Fruit fly (Drosophila melanogaster) whole organism, embryonic: ENCODE data around the gene Gld2.
A peak's percentile ranks its signal among the peaks of the same experiment; 100 is the strongest.

Source experiments
- Bgb ChIP-seq: fragments of 200-800 bp; sonication (Bioruptor generic); IDR thresholded peaks from 2 replicates; pipeline ENCODE4 v1.3.6; 2022; ENCODE audit warnings: missing biosample characterization, missing genetic modification characterization; ENCODE audit not compliant: partially characterized antibody
- BtbVII ChIP-seq: fragments of 200-800 bp; sonication (Bioruptor generic); optimal IDR thresholded peaks from 3 replicates; lab custom pipeline; 2017; ENCODE audit warnings: missing biosample characterization, mild to moderate bottlenecking, missing genetic modification characterization
- CG1233 ChIP-seq: fragments of 200-800 bp; sonication (Bioruptor generic); optimal IDR thresholded peaks from 4 replicates; lab custom pipeline; 2018; ENCODE audit warnings: missing biosample characterization, mild to moderate bottlenecking, missing genetic modification characterization
- CG13624 ChIP-seq: fragments of 200-800 bp; sonication (Bioruptor generic); optimal IDR thresholded peaks from 2 replicates; lab custom pipeline; 2016; ENCODE audit warnings: missing biosample characterization, missing genetic modification characterization
- CG14441 ChIP-seq: fragments of 200-800 bp; sonication (Bioruptor generic); IDR thresholded peaks from 2 replicates; pipeline ENCODE4 v1.3.6; 2022; ENCODE audit warnings: missing biosample characterization, missing genetic modification characterization
- CG15073 ChIP-seq: fragments of 200-800 bp; sonication (Bioruptor generic); optimal IDR thresholded peaks from 2 replicates; lab custom pipeline; 2016; ENCODE audit warnings: missing biosample characterization, missing genetic modification characterization
- CG16863 ChIP-seq: fragments of 200-800 bp; sonication (Bioruptor generic); optimal IDR thresholded peaks from 3 replicates; lab custom pipeline; 2016; ENCODE audit warnings: missing biosample characterization, missing genetic modification characterization
- CG17359 ChIP-seq: fragments of 200-800 bp; sonication (Bioruptor generic); optimal IDR thresholded peaks from 3 replicates; lab custom pipeline; 2018; ENCODE audit warnings: missing biosample characterization, mild to moderate bottlenecking, missing genetic modification characterization, moderate library complexity
- CG17612 ChIP-seq: fragments of 200-800 bp; sonication (Bioruptor generic); IDR thresholded peaks from 2 replicates; pipeline ENCODE4 v1.3.6; 2022; ENCODE audit warnings: missing biosample characterization, missing genetic modification characterization
- CG18764 ChIP-seq: fragments of 200-800 bp; sonication (Bioruptor generic); optimal IDR thresholded peaks from 3 replicates; lab custom pipeline; 2016; ENCODE audit warnings: missing biosample characterization, missing genetic modification characterization
- CG2129 ChIP-seq: fragments of 200-800 bp; sonication (Bioruptor generic); IDR thresholded peaks from 2 replicates; pipeline ENCODE4 v1.3.6; 2022; ENCODE audit warnings: missing biosample characterization, missing genetic modification characterization; ENCODE audit not compliant: partially characterized antibody
- CG3065 ChIP-seq: fragments of 200-800 bp; sonication (Bioruptor generic); optimal IDR thresholded peaks from 2 replicates; lab custom pipeline; 2016; ENCODE audit warnings: missing biosample characterization, missing genetic modification characterization
- CG3281 ChIP-seq: fragments of 200-800 bp; sonication (Bioruptor generic); optimal IDR thresholded peaks from 3 replicates; lab custom pipeline; 2017; ENCODE audit warnings: missing biosample characterization, mild to moderate bottlenecking, missing genetic modification characterization
- CG5245 ChIP-seq: fragments of 200-800 bp; sonication (Bioruptor generic); optimal IDR thresholded peaks from 3 replicates; lab custom pipeline; 2016; ENCODE audit warnings: missing biosample characterization, missing genetic modification characterization
- CG6689 ChIP-seq: fragments of 200-800 bp; sonication (Bioruptor generic); IDR thresholded peaks from 2 replicates; pipeline ENCODE4 v1.3.6; 2022; ENCODE audit warnings: missing biosample characterization, missing genetic modification characterization
- CG7271 ChIP-seq: fragments of 200-800 bp; sonication (Bioruptor generic); optimal IDR thresholded peaks from 2 replicates; lab custom pipeline; 2018; ENCODE audit warnings: missing biosample characterization, mild to moderate bottlenecking, missing genetic modification characterization, moderate library complexity
- CG7556 ChIP-seq: fragments of 200-800 bp; sonication (Bioruptor generic); optimal IDR thresholded peaks from 2 replicates; lab custom pipeline; 2017; ENCODE audit warnings: missing biosample characterization, mild to moderate bottlenecking, missing genetic modification characterization
- CG8388 ChIP-seq: fragments of 200-800 bp; sonication (Bioruptor generic); optimal IDR thresholded peaks from 2 replicates; lab custom pipeline; 2019; ENCODE audit warnings: missing biosample characterization, mild to moderate bottlenecking, missing genetic modification characterization, moderate library complexity
- Deaf1 ChIP-seq: fragments of 200-800 bp; optimal IDR thresholded peaks from 3 replicates; lab custom pipeline; 2019; ENCODE audit warnings: missing biosample characterization, mild to moderate bottlenecking, missing genetic modification characterization, moderate library complexity
- Dip2 ChIP-seq: fragments of 200-800 bp; sonication (Bioruptor generic); IDR thresholded peaks from 2 replicates; pipeline ENCODE4 v1.3.6; 2022; ENCODE audit warnings: missing biosample characterization, missing genetic modification characterization
- E2f1 ChIP-seq: fragments of 200-800 bp; sonication (Bioruptor generic); IDR thresholded peaks from 2 replicates; pipeline ENCODE4 v1.3.6; 2022; ENCODE audit warnings: missing biosample characterization, missing genetic modification characterization
- HLH54F ChIP-seq: fragments of 200-800 bp; sonication (Bioruptor generic); optimal IDR thresholded peaks from 3 replicates; lab custom pipeline; 2016; ENCODE audit warnings: missing biosample characterization, missing genetic modification characterization
- Hey ChIP-seq: fragments of 200-800 bp; sonication (Bioruptor generic); optimal IDR thresholded peaks from 3 replicates; lab custom pipeline; 2018; ENCODE audit warnings: missing biosample characterization, mild to moderate bottlenecking, missing genetic modification characterization
- HmgD ChIP-seq: fragments of 200-800 bp; sonication (Bioruptor generic); optimal IDR thresholded peaks from 3 replicates; lab custom pipeline; 2016; ENCODE audit warnings: missing biosample characterization, missing genetic modification characterization
- Hsf ChIP-seq: fragments of 200-800 bp; sonication (Bioruptor generic); optimal IDR thresholded peaks from 3 replicates; lab custom pipeline; 2016; ENCODE audit warnings: missing biosample characterization, missing genetic modification characterization
- Kr ChIP-seq: fragments of 200-800 bp; sonication (Bioruptor generic); optimal IDR thresholded peaks from 2 replicates; lab custom pipeline; 2017; ENCODE audit warnings: missing biosample characterization, mild to moderate bottlenecking, missing genetic modification characterization
- Lim3 ChIP-seq: fragments of 200-800 bp; sonication (Bioruptor generic); IDR thresholded peaks from 2 replicates; pipeline ENCODE4 v1.3.6; 2022; ENCODE audit warnings: missing biosample characterization, missing genetic modification characterization
- Lpt ChIP-seq: fragments of >200 bp; optimal IDR thresholded peaks from 2 replicates; lab custom pipeline; 2018; ENCODE audit warnings: missing biosample characterization, missing genetic modification characterization
- MESR4 ChIP-seq: fragments of 200-800 bp; sonication (Bioruptor generic); optimal IDR thresholded peaks from 2 replicates; lab custom pipeline; 2018; ENCODE audit warnings: missing biosample characterization, mild to moderate bottlenecking, missing genetic modification characterization, moderate library complexity
- Mad ChIP-seq: fragments of 200-800 bp; sonication (Bioruptor generic); optimal IDR thresholded peaks from 2 replicates; lab custom pipeline; 2016; ENCODE audit warnings: missing biosample characterization, missing genetic modification characterization
- NK7.1 ChIP-seq: fragments of 200-800 bp; sonication (Bioruptor generic); optimal IDR thresholded peaks from 3 replicates; lab custom pipeline; 2016; ENCODE audit warnings: missing biosample characterization, missing genetic modification characterization
- NfI ChIP-seq: fragments of 200-800 bp; sonication (Bioruptor generic); optimal IDR thresholded peaks from 3 replicates; lab custom pipeline; 2018; ENCODE audit warnings: missing biosample characterization, mild to moderate bottlenecking, missing genetic modification characterization, moderate library complexity
- Side ChIP-seq: fragments of 200-800 bp; sonication (Bioruptor generic); optimal IDR thresholded peaks from 2 replicates; lab custom pipeline; 2016; ENCODE audit warnings: missing biosample characterization, missing genetic modification characterization
- Sry-β ChIP-seq: fragments of 200-800 bp; sonication (Bioruptor generic); optimal IDR thresholded peaks from 2 replicates; lab custom pipeline; 2018; ENCODE audit warnings: missing biosample characterization, mild to moderate bottlenecking, missing genetic modification characterization, moderate library complexity
- aop ChIP-seq: fragments of 200-800 bp; sonication (Bioruptor generic); IDR thresholded peaks from 2 replicates; pipeline ENCODE4 v1.3.6; 2022; ENCODE audit warnings: missing biosample characterization, missing genetic modification characterization
- dmrt11E ChIP-seq: fragments of 200-800 bp; sonication (Bioruptor generic); optimal IDR thresholded peaks from 3 replicates; lab custom pipeline; 2018; ENCODE audit warnings: missing biosample characterization, mild to moderate bottlenecking, missing genetic modification characterization, moderate library complexity
- ewg ChIP-seq: fragments of 200-800 bp; sonication (Bioruptor generic); optimal IDR thresholded peaks from 3 replicates; lab custom pipeline; 2017; ENCODE audit warnings: mild to moderate bottlenecking, missing biosample characterization, missing genetic modification reagents, missing genetic modification characterization
- fd3F ChIP-seq: fragments of 200-800 bp; sonication (Bioruptor generic); optimal IDR thresholded peaks from 2 replicates; lab custom pipeline; 2018; ENCODE audit warnings: missing biosample characterization, mild to moderate bottlenecking, missing genetic modification characterization, moderate library complexity
- fd64A ChIP-seq: fragments of 200-800 bp; sonication (Bioruptor generic); optimal IDR thresholded peaks from 3 replicates; lab custom pipeline; 2018; ENCODE audit warnings: missing biosample characterization, mild to moderate bottlenecking, missing genetic modification characterization
- fru ChIP-seq: fragments of >200 bp; optimal IDR thresholded peaks from 2 replicates; lab custom pipeline; 2017
- gcm ChIP-seq: fragments of 200-800 bp; sonication (Bioruptor generic); optimal IDR thresholded peaks from 2 replicates; lab custom pipeline; 2019; ENCODE audit warnings: missing biosample characterization, mild to moderate bottlenecking, missing genetic modification characterization, moderate library complexity
- gcm2 ChIP-seq: fragments of 200-800 bp; sonication (Bioruptor generic); optimal IDR thresholded peaks from 2 replicates; lab custom pipeline; 2016; ENCODE audit warnings: missing biosample characterization, missing genetic modification characterization
- lbe ChIP-seq: fragments of 200-800 bp; sonication (Bioruptor generic); optimal IDR thresholded peaks from 2 replicates; lab custom pipeline; 2016; ENCODE audit warnings: missing biosample characterization, mild to moderate bottlenecking, missing genetic modification characterization
- mld ChIP-seq: fragments of 200-800 bp; sonication (Bioruptor generic); IDR thresholded peaks from 3 replicates; pipeline ENCODE4 v1.3.6; 2022; ENCODE audit warnings: missing biosample characterization, missing genetic modification characterization; ENCODE audit not compliant: partially characterized antibody
- odd ChIP-seq: fragments of 200-800 bp; sonication (Bioruptor generic); optimal IDR thresholded peaks from 2 replicates; lab custom pipeline; 2017; ENCODE audit warnings: missing biosample characterization, mild to moderate bottlenecking, missing genetic modification characterization
- otp ChIP-seq: fragments of 200-800 bp; sonication (Bioruptor generic); IDR thresholded peaks from 3 replicates; pipeline ENCODE4, ENCODE4 v1.3.6; 2022; ENCODE audit warnings: missing biosample characterization, missing genetic modification characterization
- row ChIP-seq: fragments of 200-800 bp; sonication (Bioruptor generic); IDR thresholded peaks from 3 replicates; pipeline ENCODE4 v1.3.6; 2022; ENCODE audit warnings: missing biosample characterization, missing genetic modification characterization
- run ChIP-seq: fragments of 200-800 bp; sonication (Bioruptor generic); optimal IDR thresholded peaks from 3 replicates; lab custom pipeline; 2018; ENCODE audit warnings: missing biosample characterization, mild to moderate bottlenecking, missing genetic modification characterization
- sob ChIP-seq: fragments of 200-800 bp; sonication (Bioruptor generic); IDR thresholded peaks from 2 replicates; pipeline ENCODE4 v1.3.6; 2022; ENCODE audit warnings: missing biosample characterization, missing genetic modification characterization
- wdn ChIP-seq: fragments of 200-800 bp; sonication (Bioruptor generic); IDR thresholded peaks from 2 replicates; pipeline ENCODE4 v1.3.6; 2022; ENCODE audit warnings: missing biosample characterization, missing genetic modification characterization
- zen ChIP-seq: fragments of 200-800 bp; sonication (Bioruptor generic); optimal IDR thresholded peaks from 3 replicates; lab custom pipeline; 2018; ENCODE audit warnings: missing biosample characterization, mild to moderate bottlenecking, missing genetic modification characterization, moderate library complexity

Gld2 gene

dm6 chr3R:22195411-22196155 lies 16.0 kb upstream of the Gld2 start (continued):
- TF ChIP-seq Lpt = no peak
- TF ChIP-seq CG6689 (GFP tag; lab: Robert Waterston, UW) = 0 out of 2 replicates have a peak, but pooled peaks have one; percentile 11
- no peak for TF ChIP-seq HmgD (GFP tag; lab: Kevin White, UChicago)
- TF ChIP-seq otp (GFP tag; lab: Robert Waterston, UW) = no peak
- no peak for TF ChIP-seq mld (GFP tag; lab: Robert Waterston, UW)
- no peak for TF ChIP-seq Sry-β (GFP tag; lab: Kevin White, UChicago)
- no peak for TF ChIP-seq CG5245 (GFP tag; lab: Kevin White, UChicago)
- no peak for TF ChIP-seq MESR4 (GFP tag; lab: Kevin White, UChicago)
- no peak for TF ChIP-seq ewg (GFP tag; lab: Kevin White, UChicago)
- TF ChIP-seq lbe (GFP tag; lab: Kevin White, UChicago) = no peak
- no peak for TF ChIP-seq Lim3 (GFP tag; lab: Robert Waterston, UW)
- no peak for TF ChIP-seq E2f1 (GFP tag; lab: Robert Waterston, UW)
- TF ChIP-seq fru (lab: Kevin White, UChicago) = no peak
- no peak for TF ChIP-seq Hey
- no peak for TF ChIP-seq CG7271 (tag; lab: Kevin White, UChicago)
- TF ChIP-seq fd3F (GFP tag; lab: Kevin White, UChicago) = no peak
- peak; percentile 23 for TF ChIP-seq CG17359 (tag; lab: Kevin White, UChicago)
- TF ChIP-seq run (tag; lab: Kevin White, UChicago) = no peak
- TF ChIP-seq CG2129 (GFP tag; lab: Robert Waterston, UW) = no peak
- TF ChIP-seq zen = peak; percentile 5
- no peak for TF ChIP-seq CG13624 (GFP tag; lab: Kevin White, UChicago)
- no peak for TF ChIP-seq CG16863 (GFP tag; lab: Kevin White, UChicago)
- TF ChIP-seq NK7.1 (GFP tag; lab: Kevin White, UChicago) = no peak
- TF ChIP-seq BtbVII = no peak
- no peak for TF ChIP-seq NfI (GFP tag; lab: Kevin White, UChicago)
- TF ChIP-seq CG1233 = no peak
- TF ChIP-seq CG8388 (GFP tag; lab: Kevin White, UChicago) = peak; percentile 14
- no peak for TF ChIP-seq gcm2
- TF ChIP-seq Side (GFP tag; lab: Kevin White, UChicago) = no peak
- TF ChIP-seq Dip2 (GFP tag; lab: Robert Waterston, UW) = no peak
- no peak for TF ChIP-seq fd64A (GFP tag; lab: Kevin White, UChicago)
- no peak for TF ChIP-seq CG18764 (GFP tag; lab: Kevin White, UChicago)
- no peak for TF ChIP-seq CG3281 (GFP tag; lab: Kevin White, UChicago)
- no peak for TF ChIP-seq CG15073 (GFP tag; lab: Kevin White, UChicago)
- no peak for TF ChIP-seq wdn (GFP tag; lab: Robert Waterston, UW)
- no peak for TF ChIP-seq Deaf1 (tag; lab: Kevin White, UChicago)
- no peak for TF ChIP-seq odd
- TF ChIP-seq dmrt11E (tag; lab: Kevin White, UChicago) = no peak
- no peak for TF ChIP-seq Kr (GFP tag; lab: Kevin White, UChicago)
- peak; percentile 76 for TF ChIP-seq row (GFP tag; lab: Robert Waterston, UW)
- TF ChIP-seq sob (GFP tag; lab: Robert Waterston, UW) = no peak
- TF ChIP-seq CG3065 (GFP tag; lab: Kevin White, UChicago) = no peak
- TF ChIP-seq HLH54F (GFP tag; lab: Kevin White, UChicago) = no peak
- TF ChIP-seq Mad = no peak
- peak; percentile 87 for TF ChIP-seq gcm (GFP tag; lab: Kevin White, UChicago)
- TF ChIP-seq CG14441 (GFP tag; lab: Robert Waterston, UW) = no peak
- no peak for TF ChIP-seq aop (GFP tag; lab: Robert Waterston, UW)
- peak; percentile 1 for TF ChIP-seq Hsf (GFP tag; lab: Kevin White, UChicago)
- no peak for TF ChIP-seq CG7556 (GFP tag; lab: Kevin White, UChicago)
- no peak for TF ChIP-seq CG17612 (GFP tag; lab: Robert Waterston, UW)
- TF ChIP-seq Bgb (GFP tag; lab: Robert Waterston, UW) = no peak
